Fruit fly (Drosophila melanogaster) whole organism, embryonic: ENCODE data around the gene dUTPase.

Source experiments
- Abd-B ChIP-seq: fragments of 200-800 bp; sonication (Bioruptor generic); optimal IDR thresholded peaks from 2 replicates; lab custom pipeline; 2018; ENCODE audit warnings: missing biosample characterization, mild to moderate bottlenecking, missing genetic modification characterization, moderate library complexity
- BEAF-32 ChIP-seq: fragments of 200-800 bp; sonication (Bioruptor generic); optimal IDR thresholded peaks from 3 replicates; lab custom pipeline; 2017; ENCODE audit warnings: missing biosample characterization, missing genetic modification characterization, mild to moderate bottlenecking, moderate library complexity, missing genetic modification reagents
- Bgb ChIP-seq: fragments of 200-800 bp; sonication (Bioruptor generic); IDR thresholded peaks from 2 replicates; pipeline ENCODE4 v1.3.6; 2022; ENCODE audit warnings: missing biosample characterization, missing genetic modification characterization; ENCODE audit not compliant: partially characterized antibody
- CG10543 ChIP-seq: fragments of 200-800 bp; sonication (Bioruptor generic); optimal IDR thresholded peaks from 3 replicates; lab custom pipeline; 2017; ENCODE audit warnings: missing biosample characterization, mild to moderate bottlenecking, missing genetic modification characterization, moderate library complexity
- CG10959 ChIP-seq: fragments of 200-800 bp; sonication (Bioruptor generic); IDR thresholded peaks from 2 replicates; pipeline ENCODE4 v1.3.6; 2022; ENCODE audit warnings: missing biosample characterization, missing genetic modification characterization
- CG11398 ChIP-seq: fragments of 200-800 bp; sonication (Bioruptor generic); optimal IDR thresholded peaks from 2 replicates; lab custom pipeline; 2016; ENCODE audit warnings: missing biosample characterization, missing genetic modification characterization
- CG15479 ChIP-seq: fragments of 200-800 bp; sonication (Bioruptor generic); optimal IDR thresholded peaks from 3 replicates; lab custom pipeline; 2019; ENCODE audit warnings: missing biosample characterization, mild to moderate bottlenecking, missing genetic modification characterization, moderate library complexity
- CG17328 ChIP-seq: fragments of 200-800 bp; sonication (Bioruptor generic); IDR thresholded peaks from 2 replicates; pipeline ENCODE4 v1.3.6; 2022; ENCODE audit warnings: missing biosample characterization, missing genetic modification characterization
- CG18011 ChIP-seq: fragments of 200-800 bp; sonication (Bioruptor generic); optimal IDR thresholded peaks from 2 replicates; lab custom pipeline; 2017; ENCODE audit warnings: missing biosample characterization, missing genetic modification characterization, mild to moderate bottlenecking, moderate library complexity, missing genotype
- CG2712 ChIP-seq: fragments of 200-800 bp; optimal IDR thresholded peaks from 3 replicates; lab custom pipeline; 2019; ENCODE audit warnings: missing biosample characterization, mild to moderate bottlenecking, missing genetic modification characterization, moderate library complexity
- CG3163 ChIP-seq: fragments of 200-800 bp; sonication (Bioruptor generic); optimal IDR thresholded peaks from 3 replicates; lab custom pipeline; 2016; ENCODE audit warnings: missing biosample characterization, missing genetic modification characterization
- CG42726 ChIP-seq: fragments of 200-800 bp; sonication (Bioruptor generic); IDR thresholded peaks from 2 replicates; pipeline ENCODE4 v1.3.6; 2022; ENCODE audit warnings: missing biosample characterization, missing genetic modification characterization; ENCODE audit not compliant: partially characterized antibody
- CG5180 ChIP-seq: fragments of 200-800 bp; sonication (Bioruptor generic); optimal IDR thresholded peaks from 3 replicates; lab custom pipeline; 2017; ENCODE audit warnings: missing biosample characterization, missing genetic modification characterization, mild to moderate bottlenecking, moderate library complexity, missing genetic modification reagents
- CG6683 ChIP-seq: fragments of 200-800 bp; sonication (Bioruptor generic); optimal IDR thresholded peaks from 2 replicates; lab custom pipeline; 2017; ENCODE audit warnings: missing biosample characterization, mild to moderate bottlenecking, missing genetic modification characterization, missing genetic modification reagents
- CG6765 ChIP-seq: fragments of 200-800 bp; sonication (Bioruptor generic); optimal IDR thresholded peaks from 3 replicates; lab custom pipeline; 2017; ENCODE audit warnings: missing biosample characterization, mild to moderate bottlenecking, missing genetic modification characterization
- CG8089 ChIP-seq: fragments of 200-800 bp; sonication (Bioruptor generic); optimal IDR thresholded peaks from 3 replicates; lab custom pipeline; 2016; ENCODE audit warnings: missing biosample characterization, missing genetic modification characterization
- CG9609 ChIP-seq: fragments of 200-800 bp; sonication (Bioruptor generic); optimal IDR thresholded peaks from 3 replicates; lab custom pipeline; 2016; ENCODE audit warnings: missing biosample characterization, missing genetic modification characterization
- D ChIP-seq, 2 experiments: fragments of 200-800 bp in 1 of 2; fragments of >200 bp in 1 of 2; sonication (Bioruptor generic) in 1 of 2; optimal IDR thresholded peaks; 2 replicates in 1 of 2; 3 replicates in 1 of 2; lab custom pipeline; 2017; ENCODE audit warnings: mild to moderate bottlenecking in 1 of 2, missing biosample characterization in 1 of 2, missing genetic modification characterization in 1 of 2, missing genetic modification reagents in 1 of 2
- Deaf1 ChIP-seq: fragments of 200-800 bp; optimal IDR thresholded peaks from 3 replicates; lab custom pipeline; 2019; ENCODE audit warnings: missing biosample characterization, mild to moderate bottlenecking, missing genetic modification characterization, moderate library complexity
- GATAe ChIP-seq: fragments of 200-800 bp; sonication (Bioruptor generic); conservative IDR thresholded peaks from 2 replicates; pipeline ENCODE4 v1.3.6; 2022; ENCODE audit warnings: missing biosample characterization, missing genetic modification characterization
- Jarid2 ChIP-seq: fragments of 200-800 bp; sonication (Bioruptor generic); optimal IDR thresholded peaks from 3 replicates; lab custom pipeline; 2017; ENCODE audit warnings: mild to moderate bottlenecking, missing biosample characterization, missing genetic modification reagents, missing genetic modification characterization
- Ravus ChIP-seq: fragments of 200-800 bp; sonication (Bioruptor generic); IDR thresholded peaks from 2 replicates; pipeline ENCODE4 v1.3.6; 2022; ENCODE audit warnings: missing biosample characterization, missing genetic modification characterization
- Sox102F ChIP-seq: fragments of 200-800 bp; sonication (Bioruptor generic); optimal IDR thresholded peaks from 2 replicates; lab custom pipeline; 2018; ENCODE audit warnings: missing biosample characterization, mild to moderate bottlenecking, missing genetic modification characterization, moderate library complexity
- Vsx1 ChIP-seq: fragments of 200-800 bp; sonication (Bioruptor generic); optimal IDR thresholded peaks from 2 replicates; lab custom pipeline; 2017; ENCODE audit warnings: missing biosample characterization, mild to moderate bottlenecking, missing genetic modification characterization, missing genetic modification reagents
- ab ChIP-seq: fragments of 200-800 bp; sonication (Bioruptor generic); optimal IDR thresholded peaks from 2 replicates; lab custom pipeline; 2016; ENCODE audit warnings: missing biosample characterization, missing genetic modification characterization
- abd-A ChIP-seq: fragments of 200-800 bp; sonication (Bioruptor generic); optimal IDR thresholded peaks from 3 replicates; lab custom pipeline; 2019; ENCODE audit warnings: missing biosample characterization, mild to moderate bottlenecking, missing genetic modification characterization, moderate library complexity
- ase ChIP-seq: fragments of 200-800 bp; sonication (Bioruptor generic); IDR thresholded peaks from 3 replicates; pipeline ENCODE4 v1.3.6; 2022; ENCODE audit warnings: missing biosample characterization, missing genetic modification characterization
- ash1 ChIP-seq: fragments of 200-800 bp; sonication (Bioruptor generic); optimal IDR thresholded peaks from 2 replicates; lab custom pipeline; 2018; ENCODE audit warnings: missing biosample characterization, mild to moderate bottlenecking, missing genetic modification characterization
- cas ChIP-seq: fragments of 200-800 bp; sonication (Bioruptor generic); IDR thresholded peaks from 2 replicates; pipeline ENCODE4 v1.3.6; 2022; ENCODE audit warnings: missing biosample characterization, missing genetic modification characterization
- chif ChIP-seq, 2 experiments: fragments of 200-800 bp; sonication (Bioruptor generic); optimal IDR thresholded peaks; 3 replicates each; lab custom pipeline; 2016; ENCODE audit warnings: missing biosample characterization in 2 of 2, missing genetic modification characterization in 2 of 2
- en ChIP-seq: fragments of 200-800 bp; sonication (Bioruptor generic); optimal IDR thresholded peaks from 2 replicates; lab custom pipeline; 2016; ENCODE audit warnings: missing biosample characterization, missing genetic modification characterization
- fru ChIP-seq: fragments of >200 bp; optimal IDR thresholded peaks from 2 replicates; lab custom pipeline; 2017
- ham ChIP-seq: fragments of 200-800 bp; sonication (Bioruptor generic); IDR thresholded peaks from 2 replicates; pipeline ENCODE4 v1.3.6; 2022; ENCODE audit warnings: missing biosample characterization, missing genetic modification characterization
- insv ChIP-seq, 2 experiments: fragments of 200-800 bp; sonication (Bioruptor generic); optimal IDR thresholded peaks; 3 replicates each; lab custom pipeline; 2016 to 2018; ENCODE audit warnings: missing biosample characterization in 2 of 2, missing genetic modification characterization in 2 of 2
- jumu ChIP-seq: fragments of 200-800 bp; sonication (Bioruptor generic); optimal IDR thresholded peaks from 3 replicates; lab custom pipeline; 2016; ENCODE audit warnings: missing biosample characterization, missing genetic modification characterization
- mld ChIP-seq: fragments of 200-800 bp; sonication (Bioruptor generic); IDR thresholded peaks from 3 replicates; pipeline ENCODE4 v1.3.6; 2022; ENCODE audit warnings: missing biosample characterization, missing genetic modification characterization; ENCODE audit not compliant: partially characterized antibody
- nau ChIP-seq: fragments of 200-800 bp; sonication (Bioruptor generic); optimal IDR thresholded peaks from 3 replicates; lab custom pipeline; 2017; ENCODE audit warnings: missing biosample characterization, mild to moderate bottlenecking, missing genetic modification characterization, missing genetic modification reagents
- otp ChIP-seq: fragments of 200-800 bp; sonication (Bioruptor generic); IDR thresholded peaks from 3 replicates; pipeline ENCODE4, ENCODE4 v1.3.6; 2022; ENCODE audit warnings: missing biosample characterization, missing genetic modification characterization
- pho ChIP-seq: fragments of 200-800 bp; sonication (Bioruptor generic); optimal IDR thresholded peaks from 2 replicates; lab custom pipeline; 2016; ENCODE audit warnings: missing biosample characterization, missing genetic modification characterization
- pros ChIP-seq: fragments of 200-800 bp; sonication (Bioruptor generic); optimal IDR thresholded peaks from 3 replicates; lab custom pipeline; 2019; ENCODE audit warnings: missing biosample characterization, mild to moderate bottlenecking, missing genetic modification characterization, moderate library complexity
- row ChIP-seq: fragments of 200-800 bp; sonication (Bioruptor generic); IDR thresholded peaks from 3 replicates; pipeline ENCODE4 v1.3.6; 2022; ENCODE audit warnings: missing biosample characterization, missing genetic modification characterization
- sr ChIP-seq: fragments of 200-800 bp; sonication (Bioruptor generic); IDR thresholded peaks from 3 replicates; pipeline ENCODE4 v1.3.6; 2022; ENCODE audit warnings: missing biosample characterization, missing genetic modification characterization
- sug ChIP-seq: fragments of 200-800 bp; optimal IDR thresholded peaks from 2 replicates; lab custom pipeline; 2019; ENCODE audit warnings: missing biosample characterization, mild to moderate bottlenecking, missing genetic modification characterization, moderate library complexity
- tll ChIP-seq, 2 experiments: fragments of 200-800 bp in 1 of 2; fragments of >200 bp in 1 of 2; sonication (Bioruptor generic) in 1 of 2; optimal IDR thresholded peaks; 2 replicates each; lab custom pipeline; 2017 to 2019; ENCODE audit warnings: missing biosample characterization in 2 of 2, missing genetic modification characterization in 2 of 2, mild to moderate bottlenecking in 1 of 2, moderate library complexity in 1 of 2
- unpg ChIP-seq: fragments of 200-800 bp; sonication (Bioruptor generic); optimal IDR thresholded peaks from 3 replicates; lab custom pipeline; 2018; ENCODE audit warnings: missing biosample characterization, mild to moderate bottlenecking, missing genetic modification characterization, moderate library complexity
- usp ChIP-seq: fragments of >200 bp; optimal IDR thresholded peaks from 2 replicates; lab custom pipeline; 2017; ENCODE audit warnings: missing biosample characterization, missing genetic modification characterization

The dUTPase gene

dm6 chr2L:11057333-11058110 lies 46.4 kb downstream of the dUTPase start (continued):
- TF ChIP-seq en (GFP tag; lab: Kevin White, UChicago) (no peak), otp (GFP tag; lab: Robert Waterston, UW) (peak; percentile 66; the same call in 1 of the 3 replicates), CG8089 (GFP tag; lab: Kevin White, UChicago) (peak; percentile 54), usp (GFP tag; lab: Kevin White, UChicago) (no peak), abd-A (tag; lab: Kevin White, UChicago) (no peak), Abd-B (peak; percentile 66), CG17328 (GFP tag; lab: Robert Waterston, UW) (peak; percentile 65), pho (GFP tag; lab: Kevin White, UChicago) (peak; percentile 48), CG5180 (GFP tag; lab: Kevin White, UChicago) (peak; percentile 53), row (peak; percentile 94), CG18011 (GFP tag; lab: Kevin White, UChicago) (peak; percentile 51), ham (GFP tag; lab: Robert Waterston, UW) (no peak; the same call in 1 of the 2 replicates), Sox102F (GFP tag; lab: Kevin White, UChicago) (peak; percentile 72), ase (GFP tag; lab: Robert Waterston, UW) (peak; percentile 53; the same call in 1 of the 3 replicates), sr (GFP tag; lab: Robert Waterston, UW) (peak; percentile 40; the same call in 1 of the 3 replicates), CG11398 (GFP tag; lab: Kevin White, UChicago) (peak; percentile 29), fru (lab: Kevin White, UChicago) (no peak), CG10543 (GFP tag; lab: Kevin White, UChicago) (peak; percentile 69), unpg (GFP tag; lab: Kevin White, UChicago) (peak; percentile 80), BEAF-32 (GFP tag; lab: Kevin White, UChicago) (no peak), ab (GFP tag; lab: Kevin White, UChicago) (peak; percentile 72), jumu (GFP tag; lab: Kevin White, UChicago) (peak; percentile 46), sug (tag; lab: Kevin White, UChicago) (peak; percentile 94), CG3163 (GFP tag; lab: Kevin White, UChicago) (peak; percentile 91), Vsx1 (GFP tag; lab: Kevin White, UChicago) (no peak), CG10959 (GFP tag; lab: Robert Waterston, UW) (peak; percentile 49; the same call in 1 of the 2 replicates), Bgb (GFP tag; lab: Robert Waterston, UW) (peak; percentile 56; the same call in 1 of the 2 replicates), CG6683 (GFP tag; lab: Kevin White, UChicago) (peak; percentile 40), nau (GFP tag; lab: Kevin White, UChicago) (peak; percentile 63), chif (GFP tag; optimal IDR thresholded peaks at IDR 0.05; lab: Kevin White, UChicago) (peak; percentile 69 to 84), Deaf1 (tag; lab: Kevin White, UChicago) (peak; percentile 77), D (optimal IDR thresholded peaks at IDR 0.05; lab: Kevin White, UChicago) (no peak), D (GFP tag; optimal IDR thresholded peaks at IDR 0.05; lab: Kevin White, UChicago) (peak; percentile 75), cas (GFP tag; lab: Robert Waterston, UW) (peak; percentile 44; the same call in 1 of the 2 replicates), ash1 (GFP tag; lab: Kevin White, UChicago) (no peak), tll (GFP tag; optimal IDR thresholded peaks at IDR 0.05; lab: Kevin White, UChicago) (no peak), Ravus (GFP tag; lab: Robert Waterston, UW) (no peak), pros (GFP tag; lab: Kevin White, UChicago) (no peak), mld (no peak), CG15479 (no peak), CG6765 (GFP tag; lab: Kevin White, UChicago) (peak; percentile 49), CG42726 (GFP tag; lab: Robert Waterston, UW) (no peak), GATAe (GFP tag; lab: Robert Waterston, UW) (peak; percentile 89), CG9609 (GFP tag; lab: Kevin White, UChicago) (peak; percentile 40), CG2712 (tag; lab: Kevin White, UChicago) (peak; percentile 84), insv (GFP tag; optimal IDR thresholded peaks at IDR 0.05; lab: Kevin White, UChicago) (peak in 1 of 2 experiments; percentile 3), Jarid2 (GFP tag; lab: Kevin White, UChicago) (peak; percentile 87)
